Worm (Caenorhabditis elegans) whole organism, L1 larva: ENCODE data around the gene ZK856.14.

Experiments
- aha-1 ChIP-seq: fragments of 150-350 bp; optimal IDR thresholded peaks from 2 replicates; lab custom pipeline; 2014; ENCODE audit warnings: missing biosample characterization, missing genetic modification characterization
- alr-1 ChIP-seq: fragments of 200-800 bp; sonication (Bioruptor generic); optimal IDR thresholded peaks from 2 replicates; lab custom pipeline; 2018; ENCODE audit warnings: borderline replicate concordance, mild to moderate bottlenecking, missing genetic modification characterization, missing compliant biosample characterization
- ama-1 ChIP-seq: fragments of 150-350 bp; optimal IDR thresholded peaks from 2 replicates; lab custom pipeline; 2014
- egl-27 ChIP-seq, 2 experiments: fragments of 150-350 bp in 1 of 2; sonication (generic microtip); optimal IDR thresholded peaks; 3 replicates each; lab custom pipeline; 2017 to 2018; ENCODE audit warnings: missing biosample characterization in 2 of 2, missing genetic modification characterization in 2 of 2, missing genetic modification reagents in 2 of 2
- grh-1 ChIP-seq: fragments of 200-800 bp; sonication (Bioruptor generic); IDR thresholded peaks from 2 replicates; pipeline ENCODE4 v1.3.6; 2022; ENCODE audit warnings: missing genetic modification reagents, missing genetic modification characterization, missing compliant biosample characterization
- lin-15B ChIP-seq: fragments of 150-350 bp; sonication (generic microtip); optimal IDR thresholded peaks from 3 replicates; lab custom pipeline; 2014; ENCODE audit warnings: missing biosample characterization, missing genetic modification characterization
- ztf-11 ChIP-seq, 2 experiments: sonication (generic microtip); optimal IDR thresholded peaks; 2 replicates each; lab custom pipeline; 2016 to 2017; ENCODE audit warnings: missing genetic modification characterization in 2 of 2, missing biosample characterization in 1 of 2, missing compliant biosample characterization in 1 of 2

DNA sequence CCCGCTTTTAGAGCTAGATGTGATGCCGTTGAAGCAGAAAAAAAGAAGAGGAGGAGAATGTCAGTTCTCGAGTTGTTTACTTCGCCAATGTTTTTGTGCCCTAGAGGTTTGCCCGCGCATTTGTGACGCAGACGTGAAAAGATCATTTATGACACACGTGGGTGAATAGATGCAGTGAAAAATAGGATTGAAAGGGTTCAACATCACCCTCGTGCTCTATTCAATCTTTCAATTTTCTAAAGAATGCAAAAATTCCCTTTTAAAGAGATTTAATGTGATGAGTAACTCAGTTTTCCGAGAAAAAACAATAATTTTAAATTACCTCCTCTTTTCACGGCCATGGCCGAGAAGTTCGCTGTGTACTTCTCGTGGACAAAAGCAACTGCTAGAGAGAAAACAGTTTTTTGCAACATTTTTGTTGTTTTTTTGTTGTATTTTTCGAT is 29.6 kb downstream of the ZK856.14 start:
- no peak for TF ChIP-seq lin-15B (tag; lab: Kevin White, UChicago)
- no peak for TF ChIP-seq grh-1 (GFP tag; lab: Robert Waterston, UW)
- no peak for TF ChIP-seq ztf-11 (tag; optimal IDR thresholded peaks at IDR 0.05; lab: Kevin White, UChicago)
- TF ChIP-seq alr-1, result no peak
- TF ChIP-seq aha-1, result no peak
- no peak for TF ChIP-seq ama-1
- no peak for TF ChIP-seq egl-27 (tag; optimal IDR thresholded peaks at IDR 0.05; lab: Kevin White, UChicago)
